Fruit fly (Drosophila melanogaster): Measurements from ENCODE around the gene Atg16.
A peak's percentile ranks its signal among the peaks of the same experiment; 100 is the strongest.

The Atg16 gene

dm6 chr3R:29869350-29869688, 34.4 kb upstream of the Atg16 start, which contains the start of gene CG34133:
TSS of gene CG34133 (plus strand) at chr3R:29869365.
- TF ChIP-seq gl (tag; optimal IDR thresholded peaks at IDR 0.05): no peak
- no peak for TF ChIP-seq CG8159 (tag; optimal IDR thresholded peaks at IDR 0.05)
- TF ChIP-seq CG32121 (GFP tag; IDR thresholded peaks at IDR 0.05): no peak
- TF ChIP-seq CG34367 (tag; optimal IDR thresholded peaks at IDR 0.05): no peak

- TF ChIP-seq CG8159 (tag; optimal IDR thresholded peaks at IDR 0.05): no peak
- TF ChIP-seq CG17806 (tag; optimal IDR thresholded peaks at IDR 0.05): peak; percentile 19
- peak; percentile 71 for TF ChIP-seq EcR (GFP tag; optimal IDR thresholded peaks at IDR 0.05)
- peak; percentile 13 for TF ChIP-seq CG15710 (tag; optimal IDR thresholded peaks at IDR 0.05)
Observed at dm6 chr3R:29868676-29869349, 33.9 kb upstream of the Atg16 start, which contains the start of gene Zip99C. TSS of gene Zip99C (minus strand) at chr3R:29868895.

dm6 chr3R:29867895-29868294, 33.0 kb upstream of the Atg16 start:
- TF ChIP-seq fd96Ca (GFP tag; IDR thresholded peaks at IDR 0.05) (no peak), Pif1A (GFP tag; optimal IDR thresholded peaks at IDR 0.05) (no peak), CG17806 (tag; optimal IDR thresholded peaks at IDR 0.05) (no peak), CG8301 (tag; optimal IDR thresholded peaks at IDR 0.05) (no peak), CG14655 (GFP tag; optimal IDR thresholded peaks at IDR 0.05) (no peak)

- no peak for TF ChIP-seq D1 (tag; optimal IDR thresholded peaks at IDR 0.05)
- no peak for TF ChIP-seq CG8159 (tag; optimal IDR thresholded peaks at IDR 0.05)
- no peak for TF ChIP-seq rn (GFP tag; IDR thresholded peaks at IDR 0.05)
- TF ChIP-seq CG13204 (GFP tag; optimal IDR thresholded peaks at IDR 0.05): no peak
- no peak for TF ChIP-seq CG4496 (GFP tag; IDR thresholded peaks at IDR 0.05)
- TF ChIP-seq EcR (GFP tag; optimal IDR thresholded peaks at IDR 0.05): no peak
- TF ChIP-seq CG15710 (tag; optimal IDR thresholded peaks at IDR 0.05): no peak
- TF ChIP-seq Pif1A (GFP tag; optimal IDR thresholded peaks at IDR 0.05): no peak
- TF ChIP-seq CG9948 (tag; optimal IDR thresholded peaks at IDR 0.05): no peak
- no peak for TF ChIP-seq Snoo (tag; optimal IDR thresholded peaks at IDR 0.05)
- TF ChIP-seq fd96Ca (GFP tag; IDR thresholded peaks at IDR 0.05): no peak
- TF ChIP-seq CG17806 (tag; optimal IDR thresholded peaks at IDR 0.05): no peak
- TF ChIP-seq CG8301 (tag; optimal IDR thresholded peaks at IDR 0.05): no peak
- TF ChIP-seq CG10348 (GFP tag; IDR thresholded peaks at IDR 0.05): no peak
- no peak for TF ChIP-seq gl (tag; optimal IDR thresholded peaks at IDR 0.05)
- no peak for TF ChIP-seq CG32121 (GFP tag; IDR thresholded peaks at IDR 0.05)
- no peak for TF ChIP-seq CG34367 (tag; optimal IDR thresholded peaks at IDR 0.05)
- no peak for TF ChIP-seq CG12605 (GFP tag; IDR thresholded peaks at IDR 0.05)
Observed at dm6 chr3R:29867470-29867869, 32.6 kb upstream of the Atg16 start.

- TF ChIP-seq EcR (GFP tag; optimal IDR thresholded peaks at IDR 0.05): no peak
- no peak for TF ChIP-seq D1 (tag; optimal IDR thresholded peaks at IDR 0.05)
- no peak for TF ChIP-seq CG14655 (GFP tag; optimal IDR thresholded peaks at IDR 0.05)
- no peak for TF ChIP-seq CG12605 (GFP tag; IDR thresholded peaks at IDR 0.05)
- TF ChIP-seq CG13204 (GFP tag; optimal IDR thresholded peaks at IDR 0.05): no peak
- no peak for TF ChIP-seq CG4496 (GFP tag; IDR thresholded peaks at IDR 0.05)
- no peak for TF ChIP-seq CG32121 (GFP tag; IDR thresholded peaks at IDR 0.05)
- no peak for TF ChIP-seq CG15710 (tag; optimal IDR thresholded peaks at IDR 0.05)
- TF ChIP-seq Pif1B (GFP tag; optimal IDR thresholded peaks at IDR 0.05): no peak
- TF ChIP-seq Pif1A (GFP tag; optimal IDR thresholded peaks at IDR 0.05): no peak
- TF ChIP-seq fd96Ca (GFP tag; IDR thresholded peaks at IDR 0.05): no peak
- no peak for TF ChIP-seq rn (GFP tag; IDR thresholded peaks at IDR 0.05)
- TF ChIP-seq CG9948 (tag; optimal IDR thresholded peaks at IDR 0.05): no peak
- TF ChIP-seq CG34367 (tag; optimal IDR thresholded peaks at IDR 0.05): no peak
- no peak for TF ChIP-seq Snoo (tag; optimal IDR thresholded peaks at IDR 0.05)
- no peak for TF ChIP-seq CG8159 (tag; optimal IDR thresholded peaks at IDR 0.05)
- TF ChIP-seq Ets98B (GFP tag; IDR thresholded peaks at IDR 0.05): no peak
- TF ChIP-seq CG8301 (tag; optimal IDR thresholded peaks at IDR 0.05): no peak
Observed at dm6 chr3R:29866706-29867105, 31.8 kb upstream of the Atg16 start.

- TF ChIP-seq gl (tag; optimal IDR thresholded peaks at IDR 0.05) (no peak), Pif1B (GFP tag; optimal IDR thresholded peaks at IDR 0.05) (no peak), CG32121 (GFP tag; IDR thresholded peaks at IDR 0.05) (no peak), CG34367 (tag; optimal IDR thresholded peaks at IDR 0.05) (no peak), CG12605 (GFP tag; IDR thresholded peaks at IDR 0.05) (no peak)
Observed at dm6 chr3R:29862795-29863194, 27.9 kb upstream of the Atg16 start.

dm6 chr3R:29861432-29862249, 26.7 kb upstream of the Atg16 start, which contains the start of the genes CG15514 and RpS8:
TSS of gene CG15514 (minus strand) at chr3R:29861494.
TSS of gene RpS8 (plus strand) at chr3R:29861582.
- TF ChIP-seq CG15710 (tag; optimal IDR thresholded peaks at IDR 0.05) (peak; percentile 27), CG14655 (GFP tag; optimal IDR thresholded peaks at IDR 0.05) (no peak), rn (GFP tag; IDR thresholded peaks at IDR 0.05) (no peak), D1 (tag; optimal IDR thresholded peaks at IDR 0.05) (no peak), CG4496 (GFP tag; IDR thresholded peaks at IDR 0.05) (peak; percentile 54; the same call in 2 of the 3 replicates), gl (tag; optimal IDR thresholded peaks at IDR 0.05) (no peak), EcR (GFP tag; optimal IDR thresholded peaks at IDR 0.05) (no peak), CG32121 (GFP tag; IDR thresholded peaks at IDR 0.05) (peak; percentile 29; the same call in 1 of the 2 replicates), CG8159 (tag; optimal IDR thresholded peaks at IDR 0.05) (peak; percentile 72), CG34367 (tag; optimal IDR thresholded peaks at IDR 0.05) (peak; percentile 29), Ets98B (GFP tag; IDR thresholded peaks at IDR 0.05) (no peak), CG8301 (tag; optimal IDR thresholded peaks at IDR 0.05) (peak; percentile 48), CG13204 (GFP tag; optimal IDR thresholded peaks at IDR 0.05) (no peak), Pif1A (GFP tag; optimal IDR thresholded peaks at IDR 0.05) (no peak), CG12605 (GFP tag; IDR thresholded peaks at IDR 0.05) (no peak; the same call in none of the 2 replicates), fd96Ca (GFP tag; IDR thresholded peaks at IDR 0.05) (no peak), CG10348 (GFP tag; IDR thresholded peaks at IDR 0.05) (no peak), Pif1B (GFP tag; optimal IDR thresholded peaks at IDR 0.05) (no peak), CG17806 (tag; optimal IDR thresholded peaks at IDR 0.05) (peak; percentile 64), CG9948 (tag; optimal IDR thresholded peaks at IDR 0.05) (peak; percentile 33), Snoo (tag; optimal IDR thresholded peaks at IDR 0.05) (peak; percentile 74)

All from whole organism, pupa.